Fruit fly (Drosophila melanogaster) whole organism, embryonic: ENCODE results near the gene CG17154.

Experiments used
- Bteb2 ChIP-seq: fragments of 200-800 bp; sonication (Bioruptor generic); optimal IDR thresholded peaks from 2 replicates; lab custom pipeline; 2016; ENCODE audit warnings: missing biosample characterization, missing genetic modification characterization
- CG11560 ChIP-seq: fragments of 200-800 bp; sonication (Bioruptor generic); IDR thresholded peaks from 3 replicates; pipeline ENCODE4 v1.3.6; 2022; ENCODE audit warnings: missing biosample characterization, missing genetic modification characterization
- CG14014 ChIP-seq: fragments of 200-800 bp; sonication (Bioruptor generic); IDR thresholded peaks from 2 replicates; pipeline ENCODE4 v1.3.6; 2022; ENCODE audit warnings: missing biosample characterization, missing genetic modification characterization
- CG17186 ChIP-seq: fragments of 200-800 bp; sonication (Bioruptor generic); optimal IDR thresholded peaks from 3 replicates; lab custom pipeline; 2017; ENCODE audit warnings: missing biosample characterization, missing genetic modification reagents, missing genetic modification characterization
- CG8478 ChIP-seq: fragments of >200 bp; optimal IDR thresholded peaks from 2 replicates; lab custom pipeline; 2018
- CTCF ChIP-seq: fragments of 200-800 bp; sonication (Bioruptor generic); optimal IDR thresholded peaks from 2 replicates; lab custom pipeline; 2017; ENCODE audit warnings: missing biosample characterization, mild to moderate bottlenecking, missing genetic modification characterization, moderate library complexity
- HLH54F ChIP-seq: fragments of 200-800 bp; sonication (Bioruptor generic); optimal IDR thresholded peaks from 3 replicates; lab custom pipeline; 2016; ENCODE audit warnings: missing biosample characterization, missing genetic modification characterization
- NfI ChIP-seq: fragments of 200-800 bp; sonication (Bioruptor generic); optimal IDR thresholded peaks from 3 replicates; lab custom pipeline; 2018; ENCODE audit warnings: missing biosample characterization, mild to moderate bottlenecking, missing genetic modification characterization, moderate library complexity
- al ChIP-seq: fragments of 200-800 bp; sonication (Bioruptor generic); IDR thresholded peaks from 2 replicates; pipeline ENCODE4 v1.3.6; 2022; ENCODE audit warnings: missing biosample characterization, missing genetic modification characterization
- fru ChIP-seq: fragments of >200 bp; optimal IDR thresholded peaks from 2 replicates; lab custom pipeline; 2017
- rib ChIP-seq: fragments of 200-800 bp; sonication (Bioruptor generic); IDR thresholded peaks from 2 replicates; pipeline ENCODE4 v1.3.6; 2022; ENCODE audit warnings: missing biosample characterization, missing genetic modification characterization
- zen ChIP-seq: fragments of 200-800 bp; sonication (Bioruptor generic); optimal IDR thresholded peaks from 3 replicates; lab custom pipeline; 2018; ENCODE audit warnings: missing biosample characterization, mild to moderate bottlenecking, missing genetic modification characterization, moderate library complexity

- TF ChIP-seq zen (tag; lab: Kevin White, UChicago) (no peak), CG8478 (lab: Kevin White, UChicago) (no peak), NfI (GFP tag; lab: Kevin White, UChicago) (no peak), rib (GFP tag; lab: Robert Waterston, UW) (no peak), CG17186 (no peak), CG11560 (tag; lab: Robert Waterston, UW) (no peak), al (GFP tag; lab: Robert Waterston, UW) (no peak), CTCF (no peak), Bteb2 (no peak), HLH54F (GFP tag; lab: Kevin White, UChicago) (no peak), CG14014 (GFP tag; lab: Robert Waterston, UW) (no peak), fru (no peak)
These were observed 30.8 kb upstream of the CG17154 start for dm6 chr3L:12057585-12057984.
